Worm (Caenorhabditis elegans) whole organism, L2 larva: ENCODE results near the gene ugt-29.

Experiments
- ceh-82 ChIP-seq: fragments of 150-350 bp; optimal IDR thresholded peaks from 2 replicates; lab custom pipeline; 2014; ENCODE audit warnings: missing biosample characterization, missing genetic modification characterization
- lin-11 ChIP-seq: fragments of 150-350 bp; sonication (generic microtip); optimal IDR thresholded peaks from 2 replicates; lab custom pipeline; 2014; ENCODE audit warnings: missing biosample characterization, missing genetic modification characterization, inconsistent platforms, mixed read lengths
- lsy-2 ChIP-seq, 2 experiments: fragments of 150-350 bp in 1 of 2; sonication (generic microtip) in 1 of 2; optimal IDR thresholded peaks; 2 replicates each; lab custom pipeline; 2014 to 2017; ENCODE audit warnings: missing biosample characterization in 2 of 2, missing genetic modification characterization in 2 of 2
- nhr-12 ChIP-seq: fragments of 150-350 bp; optimal IDR thresholded peaks from 2 replicates; lab custom pipeline; 2014; ENCODE audit warnings: missing biosample characterization, missing genetic modification characterization
- snpc-4 ChIP-seq: fragments of 150-350 bp; optimal IDR thresholded peaks from 2 replicates; lab custom pipeline; 2014; ENCODE audit warnings: missing biosample characterization, missing genetic modification characterization

DNA sequence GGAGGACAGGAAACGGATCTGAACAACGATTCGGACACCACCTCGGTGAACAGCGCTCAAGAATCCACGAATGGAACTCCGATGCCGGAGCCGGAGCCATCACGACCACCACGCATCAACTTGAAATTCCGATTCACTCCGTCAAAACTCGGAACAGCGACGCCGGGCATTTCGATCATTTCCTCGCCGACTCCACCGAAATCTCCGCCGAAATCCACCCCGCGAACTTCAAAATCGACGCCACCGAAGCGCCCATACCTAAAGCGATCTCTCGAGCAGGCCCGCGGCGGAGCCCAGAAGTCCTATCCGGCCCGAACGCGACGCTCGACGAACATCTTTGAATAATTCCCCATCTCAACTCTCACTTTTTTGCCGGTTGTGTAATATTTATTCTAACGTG, 9.9 kb downstream of the ugt-29 start:
- TF ChIP-seq ceh-82 (tag; lab: Kevin White, UChicago) (no peak), snpc-4 (tag; lab: Kevin White, UChicago) (no peak), nhr-12 (tag; lab: Kevin White, UChicago) (no peak), lin-11 (tag; lab: Kevin White, UChicago) (no peak), lsy-2 (tag; optimal IDR thresholded peaks at IDR 0.05; lab: Kevin White, UChicago) (no peak)
